Worm (Caenorhabditis elegans): ENCODE results near the gene F44A6.4.

- TF ChIP-seq fkh-10 (GFP tag; optimal IDR thresholded peaks at IDR 0.05) (no peak), unc-39 (tag; optimal IDR thresholded peaks at IDR 0.05) (no peak), skn-1 (tag; optimal IDR thresholded peaks at IDR 0.05) (no peak), elt-2 (tag; optimal IDR thresholded peaks at IDR 0.05) (peak; percentile 78), pha-4 (tag; optimal IDR thresholded peaks at IDR 0.05) (no peak), snpc-4 (tag; optimal IDR thresholded peaks at IDR 0.05) (no peak), zag-1 (tag; optimal IDR thresholded peaks at IDR 0.05) (no peak), R02D3.7 (tag; optimal IDR thresholded peaks at IDR 0.05) (no peak), ceh-16 (tag; optimal IDR thresholded peaks at IDR 0.05) (no peak), nhr-11 (tag; optimal IDR thresholded peaks at IDR 0.05) (no peak), nhr-25 (tag; optimal IDR thresholded peaks at IDR 0.05) (no peak), nhr-237 (tag; optimal IDR thresholded peaks at IDR 0.05) (no peak), pqm-1 (tag; optimal IDR thresholded peaks at IDR 0.05) (peak; percentile 51), elt-3 (tag; optimal IDR thresholded peaks at IDR 0.05) (no peak)
Measured at ce11 chrX:10216344-10216743, 1.0 kb upstream of the F44A6.4 start.
